Worm (Caenorhabditis elegans): ENCODE results near the gene T05H4.4.

ce11 chrV:6441613-6442012 is 2.9 kb downstream of the T05H4.4 start, which contains the start of gene T05H4.15:
- TF ChIP-seq tbx-37 (GFP tag; conservative IDR thresholded peaks at IDR 0.05), result no peak
- TF ChIP-seq ama-1 (optimal IDR thresholded peaks at IDR 0.05), result no peak
- no peak for TF ChIP-seq hmg-4 (GFP tag; optimal IDR thresholded peaks at IDR 0.05)
- no peak for TF ChIP-seq hmbx-1 (tag; optimal IDR thresholded peaks at IDR 0.05)
- TF ChIP-seq F13C5.2 (tag; optimal IDR thresholded peaks at IDR 0.05), result no peak
- TF ChIP-seq aly-1 (tag; optimal IDR thresholded peaks at IDR 0.05), result no peak
- TF ChIP-seq ceh-36 (tag; optimal IDR thresholded peaks at IDR 0.05), result no peak
- TF ChIP-seq tra-4 (tag; optimal IDR thresholded peaks at IDR 0.05), result no peak
- TF ChIP-seq ceh-13 (GFP tag; optimal IDR thresholded peaks at IDR 0.05), result no peak
- no peak for TF ChIP-seq tbx-11 (GFP tag; IDR thresholded peaks at IDR 0.05)
- TF ChIP-seq scrt-1 (GFP tag; IDR thresholded peaks at IDR 0.05), result no peak

Measured in whole organism, early embryonic.